Fruit fly (Drosophila melanogaster) whole organism, embryonic: ENCODE results near the gene Mrp5.

Experiments
- Adf1 ChIP-seq: fragments of 200-800 bp; sonication (Bioruptor generic); IDR thresholded peaks from 2 replicates; pipeline ENCODE4 v1.3.6; 2022; ENCODE audit warnings: missing biosample characterization, missing genetic modification characterization
- Aef1 ChIP-seq: fragments of 200-800 bp; sonication (Bioruptor generic); IDR thresholded peaks from 3 replicates; pipeline ENCODE4 v1.3.6; 2022; ENCODE audit warnings: missing biosample characterization, missing genetic modification characterization
- Atf3 ChIP-seq: fragments of 200-800 bp; sonication (Bioruptor generic); optimal IDR thresholded peaks from 3 replicates; lab custom pipeline; 2016; ENCODE audit warnings: missing biosample characterization, missing genetic modification characterization
- Blimp-1 ChIP-seq: fragments of 200-800 bp; sonication (Bioruptor generic); optimal IDR thresholded peaks from 3 replicates; lab custom pipeline; 2018; ENCODE audit warnings: missing biosample characterization, missing genetic modification characterization, mild to moderate bottlenecking, moderate library complexity, missing genetic modification reagents
- CG10274 ChIP-seq: fragments of 200-800 bp; sonication (Bioruptor generic); optimal IDR thresholded peaks from 3 replicates; lab custom pipeline; 2017; ENCODE audit warnings: missing biosample characterization, mild to moderate bottlenecking, missing genetic modification characterization
- CG10565 ChIP-seq: fragments of 200-800 bp; sonication (Bioruptor generic); optimal IDR thresholded peaks from 3 replicates; lab custom pipeline; 2016; ENCODE audit warnings: missing biosample characterization, mild to moderate bottlenecking, missing genetic modification characterization
- CG11695 ChIP-seq: fragments of 200-800 bp; sonication (Bioruptor generic); IDR thresholded peaks from 3 replicates; pipeline ENCODE4 v1.3.6; 2022; ENCODE audit warnings: missing biosample characterization, missing genetic modification characterization
- CG17186 ChIP-seq: fragments of 200-800 bp; sonication (Bioruptor generic); optimal IDR thresholded peaks from 3 replicates; lab custom pipeline; 2017; ENCODE audit warnings: missing biosample characterization, missing genetic modification reagents, missing genetic modification characterization
- CG17328 ChIP-seq: fragments of 200-800 bp; sonication (Bioruptor generic); IDR thresholded peaks from 2 replicates; pipeline ENCODE4 v1.3.6; 2022; ENCODE audit warnings: missing biosample characterization, missing genetic modification characterization
- CG17568 ChIP-seq: fragments of 200-800 bp; sonication (Bioruptor generic); optimal IDR thresholded peaks from 2 replicates; lab custom pipeline; 2018; ENCODE audit warnings: missing biosample characterization, mild to moderate bottlenecking, missing genetic modification characterization, moderate library complexity
- CG17612 ChIP-seq: fragments of 200-800 bp; sonication (Bioruptor generic); IDR thresholded peaks from 2 replicates; pipeline ENCODE4 v1.3.6; 2022; ENCODE audit warnings: missing biosample characterization, missing genetic modification characterization
- CG2120 ChIP-seq: fragments of 200-800 bp; sonication (Bioruptor generic); optimal IDR thresholded peaks from 3 replicates; lab custom pipeline; 2016; ENCODE audit warnings: missing biosample characterization, missing genetic modification characterization
- CG2199 ChIP-seq: fragments of 200-800 bp; sonication (Bioruptor generic); IDR thresholded peaks from 3 replicates; pipeline ENCODE4 v1.3.6; 2022; ENCODE audit warnings: missing biosample characterization, missing genetic modification characterization
- CG2889 ChIP-seq: fragments of 200-800 bp; sonication (Bioruptor generic); IDR thresholded peaks from 3 replicates; pipeline ENCODE4 v1.3.6; 2022; ENCODE audit warnings: missing biosample characterization, missing genetic modification characterization
- CG30431 ChIP-seq: fragments of 200-800 bp; sonication (Bioruptor generic); optimal IDR thresholded peaks from 2 replicates; lab custom pipeline; 2017; ENCODE audit warnings: missing biosample characterization, missing genetic modification characterization
- CG3838 ChIP-seq: fragments of 200-800 bp; sonication (Bioruptor generic); optimal IDR thresholded peaks from 3 replicates; lab custom pipeline; 2016; ENCODE audit warnings: missing biosample characterization, missing genetic modification characterization
- CG4424 ChIP-seq: fragments of 200-800 bp; sonication (Bioruptor generic); optimal IDR thresholded peaks from 3 replicates; lab custom pipeline; 2016; ENCODE audit warnings: missing biosample characterization, missing genetic modification characterization
- CG5180 ChIP-seq: fragments of 200-800 bp; sonication (Bioruptor generic); optimal IDR thresholded peaks from 3 replicates; lab custom pipeline; 2017; ENCODE audit warnings: missing biosample characterization, missing genetic modification characterization, mild to moderate bottlenecking, moderate library complexity, missing genetic modification reagents
- CG5953 ChIP-seq: fragments of 200-800 bp; sonication (Bioruptor generic); IDR thresholded peaks from 2 replicates; pipeline ENCODE4 v1.3.6; 2022; ENCODE audit warnings: missing biosample characterization, missing genetic modification characterization
- CG7357 ChIP-seq: fragments of 200-800 bp; sonication (Bioruptor generic); IDR thresholded peaks from 3 replicates; pipeline ENCODE4 v1.3.6; 2022; ENCODE audit warnings: missing biosample characterization, missing genetic modification characterization
- CG7928 ChIP-seq: fragments of 200-800 bp; sonication (Bioruptor generic); optimal IDR thresholded peaks from 2 replicates; lab custom pipeline; 2017; ENCODE audit warnings: missing biosample characterization, mild to moderate bottlenecking, missing genetic modification characterization
- CG8359 ChIP-seq: fragments of 200-800 bp; sonication (Bioruptor generic); optimal IDR thresholded peaks from 2 replicates; lab custom pipeline; 2017; ENCODE audit warnings: missing biosample characterization, mild to moderate bottlenecking, missing genetic modification characterization, borderline replicate concordance
- CG9876 ChIP-seq: fragments of 200-800 bp; sonication (Bioruptor generic); optimal IDR thresholded peaks from 2 replicates; lab custom pipeline; 2016; ENCODE audit warnings: missing biosample characterization, missing genetic modification characterization
- D19A ChIP-seq: fragments of 200-800 bp; optimal IDR thresholded peaks from 3 replicates; lab custom pipeline; 2019; ENCODE audit warnings: missing biosample characterization, mild to moderate bottlenecking, missing genetic modification characterization, moderate library complexity
- Dll ChIP-seq: fragments of 200-800 bp; sonication (Bioruptor generic); IDR thresholded peaks from 4 replicates; pipeline ENCODE4 v1.3.6; 2022; ENCODE audit warnings: missing biosample characterization, missing genetic modification characterization; ENCODE audit not compliant: partially characterized antibody
- Drgx ChIP-seq: fragments of 200-800 bp; sonication (Bioruptor generic); IDR thresholded peaks from 2 replicates; pipeline ENCODE4 v1.3.6; 2022; ENCODE audit warnings: missing biosample characterization, missing genetic modification characterization
- HLH4C ChIP-seq: fragments of 200-800 bp; sonication (Bioruptor generic); IDR thresholded peaks from 3 replicates; pipeline ENCODE4 v1.3.6; 2022; ENCODE audit warnings: missing biosample characterization, missing genetic modification characterization; ENCODE audit not compliant: partially characterized antibody
- Hmr ChIP-seq: fragments of 200-800 bp; sonication (Bioruptor generic); optimal IDR thresholded peaks from 3 replicates; lab custom pipeline; 2017; ENCODE audit warnings: mild to moderate bottlenecking, missing biosample characterization, missing genetic modification reagents, missing genetic modification characterization
- Lim3 ChIP-seq: fragments of 200-800 bp; sonication (Bioruptor generic); IDR thresholded peaks from 2 replicates; pipeline ENCODE4 v1.3.6; 2022; ENCODE audit warnings: missing biosample characterization, missing genetic modification characterization
- MESR4 ChIP-seq: fragments of 200-800 bp; sonication (Bioruptor generic); optimal IDR thresholded peaks from 2 replicates; lab custom pipeline; 2018; ENCODE audit warnings: missing biosample characterization, mild to moderate bottlenecking, missing genetic modification characterization, moderate library complexity
- Mes4 ChIP-seq: fragments of 200-800 bp; sonication (Bioruptor generic); optimal IDR thresholded peaks from 2 replicates; lab custom pipeline; 2016; ENCODE audit warnings: missing biosample characterization, missing genetic modification characterization
- Oaz ChIP-seq: fragments of 200-800 bp; sonication (Bioruptor generic); IDR thresholded peaks from 2 replicates; pipeline ENCODE4 v1.3.6; 2022; ENCODE audit warnings: missing biosample characterization, missing genetic modification characterization
- Optix ChIP-seq: fragments of 200-800 bp; sonication (Bioruptor generic); IDR thresholded peaks from 3 replicates; pipeline ENCODE4 v1.3.6; 2022; ENCODE audit warnings: missing biosample characterization, missing genetic modification characterization
- Ravus ChIP-seq: fragments of 200-800 bp; sonication (Bioruptor generic); IDR thresholded peaks from 2 replicates; pipeline ENCODE4 v1.3.6; 2022; ENCODE audit warnings: missing biosample characterization, missing genetic modification characterization
- Sox100B ChIP-seq: fragments of 200-800 bp; sonication (Bioruptor generic); optimal IDR thresholded peaks from 3 replicates; lab custom pipeline; 2018; ENCODE audit warnings: missing biosample characterization, mild to moderate bottlenecking, missing genetic modification characterization
- Sox102F ChIP-seq: fragments of 200-800 bp; sonication (Bioruptor generic); optimal IDR thresholded peaks from 2 replicates; lab custom pipeline; 2018; ENCODE audit warnings: missing biosample characterization, mild to moderate bottlenecking, missing genetic modification characterization, moderate library complexity
- Taf1 ChIP-seq: fragments of 200-800 bp; sonication (Bioruptor generic); IDR thresholded peaks from 2 replicates; pipeline ENCODE4 v1.3.6; 2022; ENCODE audit warnings: missing biosample characterization, missing genetic modification characterization
- corto ChIP-seq: fragments of 200-800 bp; sonication (Bioruptor generic); optimal IDR thresholded peaks from 2 replicates; lab custom pipeline; 2016; ENCODE audit warnings: missing biosample characterization, mild to moderate bottlenecking, missing genetic modification characterization, moderate library complexity
- crol ChIP-seq: fragments of 200-800 bp; sonication (Bioruptor generic); IDR thresholded peaks from 2 replicates; pipeline ENCODE4 v1.3.6; 2022; ENCODE audit warnings: missing biosample characterization, missing genetic modification characterization
- dan ChIP-seq: fragments of 200-800 bp; sonication (Bioruptor generic); IDR thresholded peaks from 2 replicates; pipeline ENCODE4 v1.3.6; 2022; ENCODE audit warnings: missing biosample characterization, missing genetic modification characterization
- esg ChIP-seq: fragments of 200-800 bp; sonication (Bioruptor generic); conservative IDR thresholded peaks from 2 replicates; pipeline ENCODE4 v1.3.6; 2022; ENCODE audit warnings: missing biosample characterization, missing genetic modification characterization
- gfzf ChIP-seq: fragments of 200-800 bp; sonication (Bioruptor generic); optimal IDR thresholded peaks from 2 replicates; lab custom pipeline; 2016; ENCODE audit warnings: missing biosample characterization, mild to moderate bottlenecking, missing genetic modification characterization, moderate library complexity
- insv ChIP-seq, 2 experiments: fragments of 200-800 bp; sonication (Bioruptor generic); optimal IDR thresholded peaks; 3 replicates each; lab custom pipeline; 2016 to 2018; ENCODE audit warnings: missing biosample characterization in 2 of 2, missing genetic modification characterization in 2 of 2
- kay ChIP-seq: fragments of 200-800 bp; sonication (Bioruptor generic); optimal IDR thresholded peaks from 2 replicates; lab custom pipeline; 2016; ENCODE audit warnings: missing biosample characterization, missing genetic modification characterization
- mirr ChIP-seq: fragments of 200-800 bp; sonication (Bioruptor generic); optimal IDR thresholded peaks from 3 replicates; lab custom pipeline; 2018; ENCODE audit warnings: missing biosample characterization, mild to moderate bottlenecking, missing genetic modification characterization
- mld ChIP-seq: fragments of 200-800 bp; sonication (Bioruptor generic); IDR thresholded peaks from 3 replicates; pipeline ENCODE4 v1.3.6; 2022; ENCODE audit warnings: missing biosample characterization, missing genetic modification characterization; ENCODE audit not compliant: partially characterized antibody
- pros ChIP-seq: fragments of 200-800 bp; sonication (Bioruptor generic); optimal IDR thresholded peaks from 3 replicates; lab custom pipeline; 2019; ENCODE audit warnings: missing biosample characterization, mild to moderate bottlenecking, missing genetic modification characterization, moderate library complexity
- row ChIP-seq: fragments of 200-800 bp; sonication (Bioruptor generic); IDR thresholded peaks from 3 replicates; pipeline ENCODE4 v1.3.6; 2022; ENCODE audit warnings: missing biosample characterization, missing genetic modification characterization
- slbo ChIP-seq: fragments of 200-800 bp; sonication (Bioruptor generic); IDR thresholded peaks from 2 replicates; pipeline ENCODE4 v1.3.6; 2022; ENCODE audit warnings: missing biosample characterization, missing genetic modification characterization
- stwl ChIP-seq: fragments of 200-800 bp; sonication (Bioruptor generic); optimal IDR thresholded peaks from 3 replicates; lab custom pipeline; 2018; ENCODE audit warnings: missing biosample characterization, mild to moderate bottlenecking, missing genetic modification characterization, moderate library complexity
- tup ChIP-seq: fragments of 200-800 bp; sonication (Bioruptor generic); optimal IDR thresholded peaks from 2 replicates; lab custom pipeline; 2016; ENCODE audit warnings: missing biosample characterization, mild to moderate bottlenecking, missing genetic modification characterization, moderate library complexity

Gene Mrp5

DNA sequence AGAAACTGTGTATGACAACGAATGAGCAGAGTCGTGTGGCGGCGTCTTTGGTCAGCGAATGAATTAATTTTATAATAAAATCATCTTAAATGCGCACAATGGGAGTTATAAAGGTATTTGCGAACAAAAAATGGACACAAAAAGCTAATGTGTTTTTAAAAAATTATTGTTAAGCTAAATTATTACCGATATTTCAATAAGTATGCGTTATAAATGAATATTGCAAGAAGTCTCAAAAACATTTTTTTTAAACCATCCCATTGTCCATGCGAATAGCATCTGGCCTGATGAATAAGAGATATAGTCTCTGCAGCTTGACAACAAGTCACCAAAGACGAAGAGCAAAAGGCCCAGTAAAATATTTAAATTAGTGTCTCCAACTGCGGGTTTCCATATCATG lies 44.5 kb downstream of the Mrp5 start (continued):
- peak; percentile 52 for TF ChIP-seq pros (GFP tag; lab: Kevin White, UChicago)
- no peak for TF ChIP-seq kay (GFP tag; lab: Kevin White, UChicago)
- TF ChIP-seq gfzf, result no peak
- TF ChIP-seq dan (GFP tag; lab: Robert Waterston, UW), result no peak
- peak; percentile 35 for TF ChIP-seq CG17568 (GFP tag; lab: Kevin White, UChicago)
- TF ChIP-seq Oaz (GFP tag; lab: Robert Waterston, UW), result peak; percentile 64; the same call in 1 of the 2 replicates
- peak; percentile 41; the same call in 1 of the 3 replicates for TF ChIP-seq Aef1 (GFP tag; lab: Robert Waterston, UW)
- no peak for TF ChIP-seq Drgx (GFP tag; lab: Robert Waterston, UW)
- peak; percentile 63 for TF ChIP-seq CG2120 (GFP tag; lab: Kevin White, UChicago)
- peak; percentile 11 for TF ChIP-seq tup (GFP tag; lab: Kevin White, UChicago)
- no peak for TF ChIP-seq CG30431 (GFP tag; lab: Kevin White, UChicago)
- TF ChIP-seq Optix (GFP tag; lab: Robert Waterston, UW), result no peak
- no peak for TF ChIP-seq insv (GFP tag; optimal IDR thresholded peaks at IDR 0.05; lab: Kevin White, UChicago)
- TF ChIP-seq Adf1 (GFP tag; lab: Robert Waterston, UW), result peak; percentile 13; the same call in 1 of the 2 replicates
- TF ChIP-seq Atf3 (GFP tag; lab: Kevin White, UChicago), result no peak
- TF ChIP-seq MESR4 (GFP tag; lab: Kevin White, UChicago), result no peak
- no peak for TF ChIP-seq stwl
- TF ChIP-seq Sox100B (GFP tag; lab: Kevin White, UChicago), result peak; percentile 67
- no peak for TF ChIP-seq crol (GFP tag; lab: Robert Waterston, UW)
- peak; percentile 84 for TF ChIP-seq Sox102F
- TF ChIP-seq CG11695 (GFP tag; lab: Robert Waterston, UW), result peak; percentile 69; the same call in 1 of the 3 replicates
- no peak for TF ChIP-seq Dll (GFP tag; lab: Robert Waterston, UW)
- peak; percentile 51 for TF ChIP-seq esg (GFP tag; lab: Robert Waterston, UW)
- TF ChIP-seq mld (GFP tag; lab: Robert Waterston, UW), result no peak
- TF ChIP-seq CG8359 (GFP tag; lab: Kevin White, UChicago), result peak; percentile 7
- TF ChIP-seq Lim3 (GFP tag; lab: Robert Waterston, UW), result no peak
- peak; percentile 56 for TF ChIP-seq slbo (GFP tag; lab: Robert Waterston, UW)
- TF ChIP-seq CG10274, result no peak
- TF ChIP-seq CG7928 (GFP tag; lab: Kevin White, UChicago), result no peak
- TF ChIP-seq CG2199 (GFP tag; lab: Robert Waterston, UW), result no peak
- no peak for TF ChIP-seq CG17186 (GFP tag; lab: Kevin White, UChicago)
- TF ChIP-seq HLH4C (GFP tag; lab: Robert Waterston, UW), result no peak
- no peak for TF ChIP-seq corto
- TF ChIP-seq CG5180 (GFP tag; lab: Kevin White, UChicago), result peak; percentile 28
- peak; percentile 43 for TF ChIP-seq D19A
- TF ChIP-seq CG10565, result no peak
- TF ChIP-seq CG5953 (GFP tag; lab: Robert Waterston, UW), result peak; percentile 63; the same call in 1 of the 2 replicates
- peak; percentile 39; the same call in 1 of the 2 replicates for TF ChIP-seq CG17328
- TF ChIP-seq CG17612 (GFP tag; lab: Robert Waterston, UW), result no peak
- peak; percentile 73 for TF ChIP-seq row (GFP tag; lab: Robert Waterston, UW)
- 0 out of 3 replicates have a peak, but pooled peaks have one; percentile 33 for TF ChIP-seq CG7357 (GFP tag; lab: Robert Waterston, UW)
- TF ChIP-seq Blimp-1 (GFP tag; lab: Kevin White, UChicago), result peak; percentile 58
- peak; percentile 34; the same call in 1 of the 2 replicates for TF ChIP-seq Taf1 (GFP tag; lab: Robert Waterston, UW)
- peak; percentile 54; the same call in 1 of the 3 replicates for TF ChIP-seq CG2889
- no peak for TF ChIP-seq mirr
- TF ChIP-seq CG3838 (GFP tag; lab: Kevin White, UChicago), result no peak
- TF ChIP-seq CG4424 (GFP tag; lab: Kevin White, UChicago), result peak; percentile 46
- no peak for TF ChIP-seq Mes4 (GFP tag; lab: Kevin White, UChicago)
- peak; percentile 74 for TF ChIP-seq Hmr
- TF ChIP-seq Ravus (GFP tag; lab: Robert Waterston, UW), result no peak; the same call in 1 of the 2 replicates
- no peak for TF ChIP-seq CG9876
